Worm (Caenorhabditis elegans) whole organism, L2 larva: ENCODE data around the gene srh-32.

ENCODE experiments used
- R02D3.7 ChIP-seq: fragments of 150-350 bp; optimal IDR thresholded peaks from 2 replicates; lab custom pipeline; 2014; ENCODE audit warnings: missing biosample characterization, missing genetic modification characterization
- dmd-4 ChIP-seq: sonication (generic microtip); optimal IDR thresholded peaks from 2 replicates; lab custom pipeline; 2017; ENCODE audit warnings: missing biosample characterization, missing genetic modification characterization
- mab-5 ChIP-seq: fragments of 150-350 bp; optimal IDR thresholded peaks from 2 replicates; lab custom pipeline; 2014; ENCODE audit warnings: missing biosample characterization, missing genetic modification characterization
- nhr-10 ChIP-seq: sonication (generic microtip); optimal IDR thresholded peaks from 2 replicates; lab custom pipeline; 2017; ENCODE audit warnings: missing biosample characterization, missing genetic modification characterization
- nhr-237 ChIP-seq: fragments of 150-350 bp; optimal IDR thresholded peaks from 2 replicates; lab custom pipeline; 2014; ENCODE audit warnings: missing biosample characterization, missing genetic modification characterization
- unc-39 ChIP-seq: fragments of 150-350 bp; optimal IDR thresholded peaks from 2 replicates; lab custom pipeline; 2014; ENCODE audit warnings: missing biosample characterization, missing genetic modification characterization
- ztf-1 ChIP-seq: fragments of 200-800 bp; sonication (Bioruptor generic); conservative IDR thresholded peaks from 2 replicates; pipeline ENCODE4 v1.3.6; 2022; ENCODE audit warnings: missing genetic modification characterization, missing compliant biosample characterization

- TF ChIP-seq dmd-4 = no peak
- no peak for TF ChIP-seq R02D3.7 (tag; lab: Kevin White, UChicago)
- TF ChIP-seq nhr-10 (tag; lab: Kevin White, UChicago) = no peak
- no peak for TF ChIP-seq ztf-1
- no peak for TF ChIP-seq nhr-237 (tag; lab: Kevin White, UChicago)
- TF ChIP-seq mab-5 = no peak
- no peak for TF ChIP-seq unc-39 (tag; lab: Kevin White, UChicago)
Measured at ce11 chrV:17696753-17697152, 4.3 kb upstream of the srh-32 start, which contains the start of gene spp-29.
